Fruit fly (Drosophila melanogaster): Measurements from ENCODE around the gene CG17544.

Gene CG17544

dm6 chr2L:19439598-19440230, 41.4 kb upstream of the CG17544 start (continued):
- peak; percentile 61 for TF ChIP-seq CG3407 (GFP tag; optimal IDR thresholded peaks at IDR 0.05)
- peak; percentile 91 for TF ChIP-seq Aef1 (GFP tag; IDR thresholded peaks at IDR 0.05)
- TF ChIP-seq B-H2 (GFP tag; optimal IDR thresholded peaks at IDR 0.05): peak; percentile 78
- peak; percentile 59 for TF ChIP-seq CG7987 (GFP tag; optimal IDR thresholded peaks at IDR 0.05)
- TF ChIP-seq CG31224 (GFP tag; IDR thresholded peaks at IDR 0.05): peak; percentile 22; the same call in 1 of the 2 replicates
- peak; percentile 79 for TF ChIP-seq bab2 (GFP tag; optimal IDR thresholded peaks at IDR 0.05)
- TF ChIP-seq dmrt99B (tag; optimal IDR thresholded peaks at IDR 0.05): peak; percentile 92
- no peak for TF ChIP-seq CG34376 (GFP tag; optimal IDR thresholded peaks at IDR 0.05)
- TF ChIP-seq odd (GFP tag; optimal IDR thresholded peaks at IDR 0.05): peak; percentile 85
- TF ChIP-seq Optix (GFP tag; IDR thresholded peaks at IDR 0.05): peak; percentile 78
- TF ChIP-seq CG9437 (GFP tag; optimal IDR thresholded peaks at IDR 0.05): peak; percentile 51
- TF ChIP-seq CG9797 (GFP tag; optimal IDR thresholded peaks at IDR 0.05): no peak
- no peak for TF ChIP-seq MESR4 (GFP tag; optimal IDR thresholded peaks at IDR 0.05)
- peak; percentile 54; the same call in 1 of the 2 replicates for TF ChIP-seq Rx (GFP tag; IDR thresholded peaks at IDR 0.05)
- peak; percentile 93 for TF ChIP-seq en (GFP tag; optimal IDR thresholded peaks at IDR 0.05)
- no peak for TF ChIP-seq lbe (GFP tag; optimal IDR thresholded peaks at IDR 0.05)
- TF ChIP-seq ranshi (GFP tag; IDR thresholded peaks at IDR 0.05): peak; percentile 93
- peak; percentile 47 for TF ChIP-seq CG1529 (GFP tag; optimal IDR thresholded peaks at IDR 0.05)
- TF ChIP-seq ham (GFP tag; IDR thresholded peaks at IDR 0.05): no peak
- TF ChIP-seq da (GFP tag; optimal IDR thresholded peaks at IDR 0.05): peak; percentile 73
- peak; percentile 94 for TF ChIP-seq lilli (GFP tag; optimal IDR thresholded peaks at IDR 0.05)
- no peak for TF ChIP-seq CG16813 (GFP tag; IDR thresholded peaks at IDR 0.05; ENCODE audit: partially characterized antibody)
- TF ChIP-seq pum (GFP tag; optimal IDR thresholded peaks at IDR 0.05): peak; percentile 61
- peak; percentile 18 for TF ChIP-seq sqz (GFP tag; optimal IDR thresholded peaks at IDR 0.05)
- TF ChIP-seq CG8765 (GFP tag; IDR thresholded peaks at IDR 0.05): no peak
- TF ChIP-seq CG1647 (GFP tag; optimal IDR thresholded peaks at IDR 0.05): peak; percentile 23
- TF ChIP-seq stwl (tag; optimal IDR thresholded peaks at IDR 0.05): no peak
- peak; percentile 21; the same call in 1 of the 2 replicates for TF ChIP-seq peb (GFP tag; IDR thresholded peaks at IDR 0.05)
- TF ChIP-seq CG3065 (GFP tag; optimal IDR thresholded peaks at IDR 0.05): peak; percentile 77
- peak; percentile 46 for TF ChIP-seq repo (GFP tag; optimal IDR thresholded peaks at IDR 0.05)
- TF ChIP-seq CG2678 (tag; optimal IDR thresholded peaks at IDR 0.05): peak; percentile 85
- TF ChIP-seq hth (optimal IDR thresholded peaks at IDR 0.05): no peak
- peak; percentile 89 for TF ChIP-seq cwo (GFP tag; optimal IDR thresholded peaks at IDR 0.05)
- TF ChIP-seq eyg (GFP tag; optimal IDR thresholded peaks at IDR 0.05): peak; percentile 60
- peak; percentile 81 for TF ChIP-seq mam (GFP tag; optimal IDR thresholded peaks at IDR 0.05)
- TF ChIP-seq slp2 (GFP tag; optimal IDR thresholded peaks at IDR 0.05): peak; percentile 61
- peak; percentile 67 for TF ChIP-seq CG17385 (GFP tag; optimal IDR thresholded peaks at IDR 0.05)
- TF ChIP-seq CG12769 (tag; optimal IDR thresholded peaks at IDR 0.05): peak; percentile 99
- no peak for TF ChIP-seq ro (GFP tag; IDR thresholded peaks at IDR 0.05)
- peak; percentile 56 for TF ChIP-seq CG9215 (GFP tag; IDR thresholded peaks at IDR 0.05)
- TF ChIP-seq tgo (GFP tag; IDR thresholded peaks at IDR 0.05): peak; percentile 74
- TF ChIP-seq CG32767 (GFP tag; IDR thresholded peaks at IDR 0.05): peak; percentile 90
- TF ChIP-seq CG34224 (GFP tag; IDR thresholded peaks at IDR 0.05; ENCODE audit: partially characterized antibody): no peak
- TF ChIP-seq corto (GFP tag; optimal IDR thresholded peaks at IDR 0.05): no peak
- TF ChIP-seq CG7963 (GFP tag; IDR thresholded peaks at IDR 0.05; ENCODE audit: partially characterized antibody): no peak
- peak; percentile 46 for TF ChIP-seq CG6254 (GFP tag; optimal IDR thresholded peaks at IDR 0.05)
- peak; percentile 71 for TF ChIP-seq NfI (GFP tag; optimal IDR thresholded peaks at IDR 0.05)
- peak; percentile 33 for TF ChIP-seq CG10543 (GFP tag; optimal IDR thresholded peaks at IDR 0.05)
- TF ChIP-seq CG11723 (GFP tag; optimal IDR thresholded peaks at IDR 0.05): peak; percentile 79
- TF ChIP-seq ind (GFP tag; optimal IDR thresholded peaks at IDR 0.05): peak; percentile 77
